Worm (Caenorhabditis elegans) whole organism, early embryonic: ENCODE data around the gene C05C10.3.
A peak's percentile ranks its signal among the peaks of the same experiment; 100 is the strongest.

Source experiments
- B0310.2 ChIP-seq: sonication (generic microtip); optimal IDR thresholded peaks from 2 replicates; lab custom pipeline; 2016; ENCODE audit warnings: mild to moderate bottlenecking, missing genetic modification characterization, missing compliant biosample characterization
- F13C5.2 ChIP-seq: sonication (generic microtip); optimal IDR thresholded peaks from 2 replicates; lab custom pipeline; 2017; ENCODE audit warnings: mild to moderate bottlenecking, missing genetic modification characterization, inconsistent platforms, missing compliant biosample characterization
- aly-1 ChIP-seq: sonication (generic microtip); optimal IDR thresholded peaks from 2 replicates; lab custom pipeline; 2016; ENCODE audit warnings: missing genetic modification characterization, missing compliant biosample characterization
- ama-1 ChIP-seq: fragments of 150-350 bp; optimal IDR thresholded peaks from 2 replicates; lab custom pipeline; 2014
- ceh-13 ChIP-seq: fragments of 200-800 bp; sonication (Bioruptor generic); optimal IDR thresholded peaks from 2 replicates; lab custom pipeline; 2018; ENCODE audit warnings: mild to moderate bottlenecking, missing genetic modification characterization, missing compliant biosample characterization
- ceh-36 ChIP-seq: sonication (generic microtip); optimal IDR thresholded peaks from 2 replicates; lab custom pipeline; 2016; ENCODE audit warnings: missing genetic modification characterization, inconsistent platforms, missing compliant biosample characterization
- ets-7 ChIP-seq: sonication (generic microtip); optimal IDR thresholded peaks from 2 replicates; lab custom pipeline; 2016; ENCODE audit warnings: missing genotype, missing genetic modification characterization, missing compliant biosample characterization
- flt-1 ChIP-seq: fragments of 200-800 bp; sonication (Bioruptor generic); IDR thresholded peaks from 2 replicates; pipeline ENCODE4 v1.3.6; 2022; ENCODE audit warnings: missing genetic modification characterization, missing compliant biosample characterization
- hmbx-1 ChIP-seq: sonication (generic microtip); optimal IDR thresholded peaks from 2 replicates; lab custom pipeline; 2016; ENCODE audit warnings: mild to moderate bottlenecking, missing genetic modification characterization, missing compliant biosample characterization
- hmg-4 ChIP-seq: fragments of 200-800 bp; sonication (Bioruptor generic); optimal IDR thresholded peaks from 2 replicates; lab custom pipeline; 2018; ENCODE audit warnings: mild to moderate bottlenecking, missing genetic modification characterization, missing compliant biosample characterization
- hnd-1 ChIP-seq: sonication (generic microtip); optimal IDR thresholded peaks from 2 replicates; lab custom pipeline; 2016; ENCODE audit warnings: missing genetic modification characterization, missing compliant biosample characterization
- pes-1 ChIP-seq: fragments of 200-800 bp; sonication (Bioruptor generic); IDR thresholded peaks from 2 replicates; pipeline ENCODE4 v1.3.6; 2022; ENCODE audit warnings: missing genetic modification reagents, missing genetic modification characterization, missing compliant biosample characterization
- scrt-1 ChIP-seq: fragments of 200-800 bp; sonication (Bioruptor generic); IDR thresholded peaks from 2 replicates; pipeline ENCODE4 v1.3.6; 2022; ENCODE audit warnings: missing genetic modification characterization, missing compliant biosample characterization
- sea-1 ChIP-seq: fragments of 200-800 bp; sonication (Bioruptor generic); conservative IDR thresholded peaks from 2 replicates; pipeline ENCODE4 v1.3.6; 2022; ENCODE audit warnings: missing genetic modification characterization, missing compliant biosample characterization
- tbx-11 ChIP-seq: fragments of 200-800 bp; sonication (Bioruptor generic); IDR thresholded peaks from 2 replicates; pipeline ENCODE4 v1.3.6; 2022; ENCODE audit warnings: missing genetic modification characterization, missing compliant biosample characterization
- tbx-37 ChIP-seq: fragments of 200-800 bp; sonication (Bioruptor generic); conservative IDR thresholded peaks from 2 replicates; pipeline ENCODE4 v1.3.6; 2022; ENCODE audit warnings: missing genetic modification reagents, missing genetic modification characterization, missing compliant biosample characterization
- tra-4 ChIP-seq: sonication (generic microtip); optimal IDR thresholded peaks from 2 replicates; lab custom pipeline; 2017; ENCODE audit warnings: missing genetic modification characterization, missing compliant biosample characterization

The C05C10.3 gene

DNA sequence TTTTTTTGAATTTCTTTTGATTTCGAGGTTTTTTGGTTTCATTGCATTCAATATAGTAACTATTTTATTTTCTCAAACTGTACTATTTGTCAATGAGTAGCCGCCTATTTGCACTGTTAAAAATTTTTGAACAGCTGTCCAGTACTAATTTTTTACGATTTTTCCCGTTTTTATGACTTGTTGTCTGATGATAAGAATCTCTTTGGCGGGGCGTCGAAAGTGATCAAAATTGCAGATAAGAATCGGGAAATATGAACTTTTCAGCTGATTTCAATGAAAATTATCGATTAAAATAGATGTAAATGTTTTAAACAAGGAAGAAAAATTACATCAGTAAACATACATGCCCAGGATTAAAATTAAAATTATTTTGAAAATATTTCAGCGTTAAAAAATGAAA lies 37.5 kb upstream of the C05C10.3 start:
- TF ChIP-seq sea-1 (GFP tag; lab: Robert Waterston, UW) (no peak), tbx-37 (GFP tag; lab: Robert Waterston, UW) (no peak), hnd-1 (tag; lab: Kevin White, UChicago) (no peak), hmbx-1 (tag; lab: Kevin White, UChicago) (no peak)

- TF ChIP-seq hnd-1 (tag; lab: Kevin White, UChicago): no peak
- no peak for TF ChIP-seq F13C5.2 (tag; lab: Kevin White, UChicago)
- TF ChIP-seq pes-1: no peak
- no peak for TF ChIP-seq flt-1 (GFP tag; lab: Robert Waterston, UW)
- TF ChIP-seq sea-1 (GFP tag; lab: Robert Waterston, UW): no peak
- no peak for TF ChIP-seq ceh-13 (GFP tag; lab: Kevin White, UChicago)
- TF ChIP-seq hmbx-1 (tag; lab: Kevin White, UChicago): no peak
These were observed 33.9 kb upstream of the C05C10.3 start, which contains the start of gene R53.5 for ce11 chrII:9970438-9971092. TSS of gene R53.5 (minus strand) at chrII:9970488.

- TF ChIP-seq tbx-37 (GFP tag; lab: Robert Waterston, UW): peak; percentile 57; the same call in 1 of the 2 replicates
- 0 out of 2 replicates have a peak, but pooled peaks have one; percentile 33 for TF ChIP-seq pes-1
- TF ChIP-seq hmg-4 (GFP tag; lab: Kevin White, UChicago): no peak
These were observed 31.5 kb upstream of the C05C10.3 start, which contains the start of the genes R53.4 and psf-1 for ce11 chrII:9967999-9968706. TSS of gene R53.4 (minus strand) at chrII:9968049. TSS of gene psf-1 (plus strand) at chrII:9968673.

DNA sequence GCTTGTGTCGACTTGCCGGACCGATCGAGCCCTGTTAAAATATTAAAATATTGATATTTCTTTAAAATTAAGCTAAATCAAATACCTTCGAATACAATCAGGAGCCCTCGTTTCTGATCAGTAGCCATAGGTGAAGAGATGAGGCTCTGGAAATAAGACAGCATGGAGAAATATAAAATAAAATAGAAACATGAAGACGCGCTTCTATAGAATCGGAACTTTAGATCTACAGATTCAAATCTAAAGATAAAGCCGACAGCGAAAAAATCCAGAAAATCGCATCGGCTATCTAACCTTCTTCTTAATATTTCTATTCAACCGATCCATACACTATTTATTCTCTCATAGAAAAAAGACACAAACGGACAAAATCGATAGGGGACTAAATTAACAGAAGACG lies 30.3 kb upstream of the C05C10.3 start, which contains the start of gene dtmk-1:
Gene dtmk-1 (minus strand): TSS at position 146 of the 400 bp plus-strand sequence.
- TF ChIP-seq sea-1 (GFP tag; lab: Robert Waterston, UW): no peak
- no peak for TF ChIP-seq ceh-36 (tag; lab: Kevin White, UChicago)
- TF ChIP-seq aly-1 (tag; lab: Kevin White, UChicago): no peak
- TF ChIP-seq scrt-1 (GFP tag; lab: Robert Waterston, UW): no peak
- TF ChIP-seq pes-1: no peak
- no peak for TF ChIP-seq tra-4 (tag; lab: Kevin White, UChicago)
- TF ChIP-seq F13C5.2 (tag; lab: Kevin White, UChicago): no peak
- no peak for TF ChIP-seq hmg-4 (GFP tag; lab: Kevin White, UChicago)
- no peak for TF ChIP-seq hmbx-1 (tag; lab: Kevin White, UChicago)
- no peak for TF ChIP-seq tbx-11 (GFP tag; lab: Robert Waterston, UW)
- no peak for TF ChIP-seq tbx-37 (GFP tag; lab: Robert Waterston, UW)
- no peak for TF ChIP-seq ets-7 (tag; lab: Kevin White, UChicago)
- TF ChIP-seq ceh-13 (GFP tag; lab: Kevin White, UChicago): no peak
- no peak for TF ChIP-seq hnd-1 (tag; lab: Kevin White, UChicago)

DNA sequence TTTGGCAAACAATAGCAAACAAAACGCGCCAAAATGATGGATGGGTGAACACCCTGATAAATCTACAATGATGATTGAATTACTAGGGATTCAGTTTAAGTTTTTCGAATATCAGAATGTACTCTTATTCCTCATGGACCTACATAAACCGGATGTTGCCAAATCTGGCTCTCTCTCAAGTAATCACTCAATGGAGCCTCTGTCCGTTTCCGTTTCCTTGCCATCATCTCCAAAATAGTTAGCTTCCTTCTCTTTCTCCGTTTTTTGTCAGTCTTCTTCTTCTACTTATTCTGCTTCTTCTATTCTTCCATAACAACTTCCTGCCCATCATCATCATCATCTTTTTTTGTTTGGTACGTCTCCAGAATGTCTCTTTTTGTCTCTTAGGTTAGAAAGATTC lies 28.6 kb upstream of the C05C10.3 start:
- TF ChIP-seq aly-1 (tag; lab: Kevin White, UChicago): no peak
- no peak for TF ChIP-seq sea-1 (GFP tag; lab: Robert Waterston, UW)
- no peak for TF ChIP-seq ceh-13 (GFP tag; lab: Kevin White, UChicago)
- no peak for TF ChIP-seq flt-1 (GFP tag; lab: Robert Waterston, UW)
- no peak for TF ChIP-seq tra-4 (tag; lab: Kevin White, UChicago)
- no peak for TF ChIP-seq ama-1 (lab: Kevin White, UChicago)
- no peak for TF ChIP-seq hmg-4 (GFP tag; lab: Kevin White, UChicago)

DNA sequence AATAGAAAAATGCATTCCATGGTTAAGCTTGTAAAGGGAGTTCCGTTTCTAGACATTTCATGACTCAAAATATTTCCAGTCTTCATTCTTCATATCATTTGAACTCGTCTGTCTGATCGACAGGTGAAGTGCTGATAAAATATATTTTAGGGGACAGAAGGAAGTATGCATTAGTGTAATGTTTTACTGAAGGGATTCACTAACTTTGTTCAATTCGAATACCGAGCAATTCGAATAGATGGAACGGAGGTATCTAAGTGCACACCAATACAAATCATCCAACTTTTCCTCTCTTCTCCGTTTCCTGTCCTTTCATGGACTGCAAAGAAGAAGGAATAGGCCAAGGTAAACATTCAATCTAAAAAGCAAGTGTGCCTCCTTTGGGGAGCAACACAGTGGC lies 27.1 kb upstream of the C05C10.3 start:
- TF ChIP-seq ceh-36 (tag; lab: Kevin White, UChicago): no peak
- no peak for TF ChIP-seq tbx-11 (GFP tag; lab: Robert Waterston, UW)
- no peak for TF ChIP-seq ama-1 (lab: Kevin White, UChicago)
- TF ChIP-seq aly-1 (tag; lab: Kevin White, UChicago): no peak
- no peak for TF ChIP-seq sea-1 (GFP tag; lab: Robert Waterston, UW)
- no peak for TF ChIP-seq B0310.2
- TF ChIP-seq tbx-37 (GFP tag; lab: Robert Waterston, UW): no peak
- no peak for TF ChIP-seq F13C5.2 (tag; lab: Kevin White, UChicago)

ce11 chrII:9960127-9960526 lies 23.4 kb upstream of the C05C10.3 start:
- TF ChIP-seq aly-1 (tag; lab: Kevin White, UChicago): no peak
- no peak for TF ChIP-seq ama-1 (lab: Kevin White, UChicago)
- TF ChIP-seq tbx-37 (GFP tag; lab: Robert Waterston, UW): no peak
- no peak for TF ChIP-seq sea-1 (GFP tag; lab: Robert Waterston, UW)
- TF ChIP-seq ets-7 (tag; lab: Kevin White, UChicago): no peak
- TF ChIP-seq B0310.2: no peak
- no peak for TF ChIP-seq ceh-36 (tag; lab: Kevin White, UChicago)
- no peak for TF ChIP-seq tra-4 (tag; lab: Kevin White, UChicago)
- TF ChIP-seq hmbx-1 (tag; lab: Kevin White, UChicago): no peak
- TF ChIP-seq scrt-1 (GFP tag; lab: Robert Waterston, UW): no peak
- TF ChIP-seq tbx-11 (GFP tag; lab: Robert Waterston, UW): no peak
- TF ChIP-seq F13C5.2 (tag; lab: Kevin White, UChicago): no peak
- TF ChIP-seq hmg-4 (GFP tag; lab: Kevin White, UChicago): no peak
- TF ChIP-seq pes-1: no peak
- TF ChIP-seq hnd-1 (tag; lab: Kevin White, UChicago): no peak
- TF ChIP-seq ceh-13 (GFP tag; lab: Kevin White, UChicago): no peak
- no peak for TF ChIP-seq flt-1 (GFP tag; lab: Robert Waterston, UW)
